Worm (Caenorhabditis elegans): ENCODE data around the gene CC8.2.

Gene CC8.2

DNA sequence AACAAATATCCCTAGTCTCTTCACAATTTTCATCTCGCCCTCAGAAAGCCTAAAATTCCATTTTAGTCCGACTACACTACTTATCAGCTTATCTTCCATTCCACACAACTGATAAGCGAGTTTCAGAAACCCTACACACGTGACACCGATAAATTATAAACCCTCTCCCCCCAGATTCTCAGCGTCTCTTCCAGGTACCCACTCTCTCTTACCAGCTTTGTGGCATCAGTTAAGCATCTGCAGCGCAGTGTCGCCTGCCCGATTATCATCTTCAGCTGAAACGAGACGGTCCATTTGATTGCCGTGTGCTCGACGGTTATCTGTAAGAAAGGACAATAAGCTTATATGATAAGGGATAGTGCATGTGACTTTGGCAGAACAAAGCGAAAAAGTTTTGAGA lies 36.6 kb downstream of the CC8.2 start:
- no peak for TF ChIP-seq flh-1 (GFP tag; optimal IDR thresholded peaks at IDR 0.05)
- TF ChIP-seq hlh-1 (tag; optimal IDR thresholded peaks at IDR 0.05): no peak
- TF ChIP-seq drap-1 (GFP tag; optimal IDR thresholded peaks at IDR 0.05): no peak
- TF ChIP-seq unc-120 (tag; optimal IDR thresholded peaks at IDR 0.05; ENCODE audit: poor library complexity, severe bottlenecking): no peak
- TF ChIP-seq ham-2 (GFP tag; optimal IDR thresholded peaks at IDR 0.05): no peak
- TF ChIP-seq lin-13 (tag; optimal IDR thresholded peaks at IDR 0.05): no peak
- no peak for TF ChIP-seq nhr-12 (tag; optimal IDR thresholded peaks at IDR 0.05)
- no peak for TF ChIP-seq zip-8 (tag; optimal IDR thresholded peaks at IDR 0.05)
- TF ChIP-seq sptf-1 (tag; optimal IDR thresholded peaks at IDR 0.05): no peak
- no peak for TF ChIP-seq ces-1 (GFP tag; optimal IDR thresholded peaks at IDR 0.05)
- TF ChIP-seq ceh-83 (GFP tag; optimal IDR thresholded peaks at IDR 0.05): no peak
- no peak for TF ChIP-seq nhr-28 (tag; optimal IDR thresholded peaks at IDR 0.05)
- no peak for TF ChIP-seq bed-3 (GFP tag; optimal IDR thresholded peaks at IDR 0.05)
- TF ChIP-seq ceh-39 (tag; optimal IDR thresholded peaks at IDR 0.05): no peak
- TF ChIP-seq nhr-76 (tag; optimal IDR thresholded peaks at IDR 0.05): no peak
- no peak for TF ChIP-seq nhr-237 (tag; optimal IDR thresholded peaks at IDR 0.05)

DNA sequence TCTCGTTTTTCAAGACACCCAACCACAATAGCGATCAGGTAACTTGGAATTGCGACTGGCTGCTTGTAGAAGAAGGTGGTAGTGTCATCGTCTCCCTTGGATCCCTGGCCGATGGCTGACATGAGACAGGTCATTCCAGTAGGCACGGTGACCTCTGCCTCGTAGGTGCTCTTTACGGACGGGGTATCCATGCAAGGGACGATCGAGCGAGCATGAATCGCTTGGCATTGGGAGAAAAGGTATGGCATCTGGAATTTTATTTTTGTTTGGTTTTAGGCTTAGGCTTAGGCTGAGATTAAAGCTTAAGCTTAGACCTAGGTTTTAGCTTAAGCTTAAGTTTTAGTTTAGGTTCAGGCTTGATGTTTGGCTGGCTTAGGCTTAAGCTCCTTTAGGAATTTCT lies 37.5 kb downstream of the CC8.2 start:
- TF ChIP-seq pha-4 (tag; optimal IDR thresholded peaks at IDR 0.05) (no peak), ceh-43 (GFP tag; optimal IDR thresholded peaks at IDR 0.05) (no peak), ham-2 (GFP tag; optimal IDR thresholded peaks at IDR 0.05) (no peak), lsy-2 (tag; optimal IDR thresholded peaks at IDR 0.05) (no peak), bed-3 (GFP tag; optimal IDR thresholded peaks at IDR 0.05) (no peak), unc-62 (GFP tag; optimal IDR thresholded peaks at IDR 0.05) (no peak), elt-3 (tag; optimal IDR thresholded peaks at IDR 0.05) (no peak), nhr-237 (tag; optimal IDR thresholded peaks at IDR 0.05) (no peak), lin-13 (tag; optimal IDR thresholded peaks at IDR 0.05) (no peak), cnd-1 (tag; optimal IDR thresholded peaks at IDR 0.05) (no peak), sem-2 (GFP tag; optimal IDR thresholded peaks at IDR 0.05) (no peak), hlh-1 (tag; optimal IDR thresholded peaks at IDR 0.05) (no peak), ceh-83 (GFP tag; optimal IDR thresholded peaks at IDR 0.05) (no peak), M03D4.4 (tag; optimal IDR thresholded peaks at IDR 0.05) (no peak), unc-120 (tag; optimal IDR thresholded peaks at IDR 0.05; ENCODE audit: poor library complexity, severe bottlenecking) (no peak), lin-32 (GFP tag; optimal IDR thresholded peaks at IDR 0.05) (no peak), mep-1 (tag; optimal IDR thresholded peaks at IDR 0.05) (no peak), nhr-12 (tag; optimal IDR thresholded peaks at IDR 0.05) (no peak), elt-1 (tag; optimal IDR thresholded peaks at IDR 0.05; ENCODE audit: borderline replicate concordance, insufficient read depth) (no peak), snpc-4 (tag; optimal IDR thresholded peaks at IDR 0.05) (no peak)

DNA sequence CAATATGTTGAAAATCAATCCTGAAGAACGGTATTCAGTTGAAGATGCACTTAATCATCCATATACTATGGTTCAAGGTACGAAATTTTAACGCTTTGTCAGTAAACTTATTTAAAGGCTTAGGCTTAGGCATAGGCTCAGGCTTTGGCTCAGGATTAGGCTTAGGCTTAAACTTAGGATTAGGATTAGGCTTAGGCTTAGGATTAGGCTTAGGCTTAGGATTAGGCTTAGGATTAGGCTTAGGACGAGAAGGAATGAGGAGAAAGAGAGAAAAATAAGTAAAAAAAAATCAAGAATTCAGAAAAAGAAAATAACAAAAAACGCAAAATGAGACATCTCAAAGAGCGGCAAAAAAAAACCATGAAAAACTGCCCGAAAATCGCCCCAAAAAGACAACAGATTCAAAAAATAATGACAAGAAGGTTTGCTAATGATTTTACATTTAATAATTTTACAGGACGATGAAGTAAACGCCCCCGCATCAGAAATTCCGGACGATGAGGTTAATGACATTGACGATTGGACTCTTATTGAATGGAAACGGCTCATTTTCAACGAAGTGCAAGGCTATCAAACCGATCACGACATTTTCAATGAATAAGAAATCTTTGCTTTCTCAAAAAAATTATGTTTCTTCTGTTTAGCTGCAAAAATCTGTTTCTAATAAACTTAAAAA lies 39.8 kb downstream of the CC8.2 start:
- TF ChIP-seq ceh-39 (tag; optimal IDR thresholded peaks at IDR 0.05) (no peak), tbx-8 (GFP tag; optimal IDR thresholded peaks at IDR 0.05) (no peak), unc-39 (tag; optimal IDR thresholded peaks at IDR 0.05) (no peak), nhr-12 (tag; optimal IDR thresholded peaks at IDR 0.05) (no peak), ceh-43 (GFP tag; optimal IDR thresholded peaks at IDR 0.05) (no peak), nhr-237 (tag; optimal IDR thresholded peaks at IDR 0.05) (no peak)

DNA sequence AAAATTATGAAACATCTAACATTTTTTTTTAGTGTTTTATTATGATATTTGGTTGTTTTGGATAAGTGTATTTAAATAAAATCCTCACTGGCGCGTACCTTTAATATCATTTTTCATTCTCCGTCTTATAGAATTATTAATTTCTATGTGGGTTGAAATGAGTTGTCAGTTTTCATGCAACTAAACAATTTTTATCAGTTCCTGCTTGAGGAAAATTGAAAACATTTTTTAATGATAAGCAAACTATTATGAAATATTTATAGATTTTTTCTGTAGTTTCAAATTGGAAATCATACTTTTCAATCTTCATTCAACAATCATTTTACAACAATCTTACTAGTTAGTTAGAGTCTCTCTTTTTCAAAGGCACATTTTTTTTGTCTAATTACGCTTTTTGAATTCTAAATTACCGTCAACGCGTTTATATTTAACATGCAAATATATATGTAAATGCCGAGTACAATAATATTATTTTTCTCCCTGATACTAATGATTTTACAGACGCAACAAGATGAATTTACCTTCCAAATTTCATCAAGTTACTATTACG lies 42.1 kb downstream of the CC8.2 start, which contains the start of the genes Y37E11B.10 and kgb-2:
TSS of gene Y37E11B.10 (minus strand) at position 182 of the 550 bp plus-strand sequence.
TSS of gene kgb-2 (plus strand) at position 500 of the 550 bp plus-strand sequence.
- TF ChIP-seq sptf-1 (tag; optimal IDR thresholded peaks at IDR 0.05): no peak
- TF ChIP-seq nhr-76 (tag; optimal IDR thresholded peaks at IDR 0.05): no peak
- no peak for TF ChIP-seq ceh-39 (tag; optimal IDR thresholded peaks at IDR 0.05)
- TF ChIP-seq cnd-1 (tag; optimal IDR thresholded peaks at IDR 0.05): no peak
- no peak for TF ChIP-seq drap-1 (GFP tag; optimal IDR thresholded peaks at IDR 0.05)
- TF ChIP-seq snpc-4 (tag; optimal IDR thresholded peaks at IDR 0.05): no peak
- TF ChIP-seq ces-1 (GFP tag; optimal IDR thresholded peaks at IDR 0.05): no peak
- TF ChIP-seq lsy-2 (tag; optimal IDR thresholded peaks at IDR 0.05): no peak
- no peak for TF ChIP-seq ceh-43 (GFP tag; optimal IDR thresholded peaks at IDR 0.05)
- TF ChIP-seq flh-1 (GFP tag; optimal IDR thresholded peaks at IDR 0.05): no peak
- no peak for TF ChIP-seq lin-13 (tag; optimal IDR thresholded peaks at IDR 0.05)
- no peak for TF ChIP-seq unc-39 (tag; optimal IDR thresholded peaks at IDR 0.05)
- TF ChIP-seq unc-120 (tag; optimal IDR thresholded peaks at IDR 0.05; ENCODE audit: poor library complexity, severe bottlenecking): no peak

Data from whole organism, mixed stage, embryonic.